Fruit fly (Drosophila melanogaster) whole organism, prepupa: ENCODE measurements around the gene CG18171.

ENCODE experiments used
- Blimp-1 ChIP-seq: fragments of 200-800 bp; sonication (Bioruptor generic); optimal IDR thresholded peaks from 3 replicates; lab custom pipeline; 2017; ENCODE audit warnings: missing biosample characterization, missing genetic modification characterization, mild to moderate bottlenecking, moderate library complexity, missing genetic modification reagents
- CG10669 ChIP-seq: fragments of 200-800 bp; sonication (Bioruptor generic); optimal IDR thresholded peaks from 3 replicates; lab custom pipeline; 2018; ENCODE audit warnings: missing biosample characterization, mild to moderate bottlenecking, missing genetic modification characterization, moderate library complexity
- CG11294 ChIP-seq: fragments of 200-800 bp; sonication (Bioruptor generic); IDR thresholded peaks from 2 replicates; pipeline ENCODE4 v1.3.6; 2022; ENCODE audit warnings: missing biosample characterization, missing genetic modification characterization
- CG11902 ChIP-seq: fragments of 200-800 bp; sonication (Bioruptor generic); optimal IDR thresholded peaks from 3 replicates; lab custom pipeline; 2016; ENCODE audit warnings: missing biosample characterization, missing genetic modification characterization
- CG1621 ChIP-seq: fragments of 200-800 bp; sonication (Bioruptor generic); optimal IDR thresholded peaks from 3 replicates; lab custom pipeline; 2018; ENCODE audit warnings: missing biosample characterization, mild to moderate bottlenecking, missing genetic modification characterization
- CG31627 ChIP-seq: fragments of 200-800 bp; sonication (Bioruptor generic); optimal IDR thresholded peaks from 3 replicates; lab custom pipeline; 2016; ENCODE audit warnings: missing biosample characterization, missing genetic modification characterization
- CG32006 ChIP-seq: fragments of 200-800 bp; sonication (Bioruptor generic); optimal IDR thresholded peaks from 3 replicates; lab custom pipeline; 2017; ENCODE audit warnings: missing biosample characterization, mild to moderate bottlenecking, missing genetic modification characterization
- CG34406 ChIP-seq: fragments of 200-800 bp; sonication (Bioruptor generic); optimal IDR thresholded peaks from 3 replicates; lab custom pipeline; 2016; ENCODE audit warnings: missing biosample characterization, missing genetic modification characterization
- CG4318 ChIP-seq: fragments of 200-800 bp; sonication (Bioruptor generic); optimal IDR thresholded peaks from 3 replicates; lab custom pipeline; 2017; ENCODE audit warnings: missing biosample characterization, mild to moderate bottlenecking, missing genetic modification characterization
- CG6163 ChIP-seq: fragments of 200-800 bp; sonication (Bioruptor generic); IDR thresholded peaks from 3 replicates; pipeline ENCODE4 v1.3.6; 2022; ENCODE audit warnings: missing biosample characterization, missing genetic modification characterization
- CG6276 ChIP-seq: fragments of 200-800 bp; sonication (Bioruptor generic); optimal IDR thresholded peaks from 2 replicates; lab custom pipeline; 2017; ENCODE audit warnings: missing biosample characterization, mild to moderate bottlenecking, missing genetic modification characterization
- CG6792 ChIP-seq: fragments of 200-800 bp; sonication (Bioruptor generic); optimal IDR thresholded peaks from 3 replicates; lab custom pipeline; 2016; ENCODE audit warnings: missing biosample characterization, missing genetic modification characterization
- CG6808 ChIP-seq: fragments of 200-800 bp; sonication (Bioruptor generic); optimal IDR thresholded peaks from 3 replicates; lab custom pipeline; 2017; ENCODE audit warnings: missing biosample characterization, missing genetic modification characterization, mild to moderate bottlenecking, moderate library complexity, missing genetic modification reagents
- CG6854 ChIP-seq: fragments of 200-800 bp; sonication (Bioruptor generic); optimal IDR thresholded peaks from 2 replicates; lab custom pipeline; 2017; ENCODE audit warnings: missing biosample characterization, mild to moderate bottlenecking, missing genetic modification characterization
- CG7368 ChIP-seq: fragments of 200-800 bp; sonication (Bioruptor generic); optimal IDR thresholded peaks from 3 replicates; lab custom pipeline; 2016; ENCODE audit warnings: missing biosample characterization, missing genetic modification characterization
- CG8119 ChIP-seq: fragments of 200-800 bp; sonication (Bioruptor generic); IDR thresholded peaks from 3 replicates; pipeline ENCODE4 v1.3.6; 2022; ENCODE audit warnings: missing biosample characterization, missing genetic modification characterization
- CG8319 ChIP-seq: fragments of 200-800 bp; sonication (Bioruptor generic); optimal IDR thresholded peaks from 3 replicates; lab custom pipeline; 2016; ENCODE audit warnings: missing biosample characterization, missing genetic modification characterization
- CG8632 ChIP-seq: fragments of 200-800 bp; sonication (Bioruptor generic); optimal IDR thresholded peaks from 3 replicates; lab custom pipeline; 2016; ENCODE audit warnings: missing biosample characterization, missing genetic modification characterization
- Eip78C ChIP-seq: fragments of 200-800 bp; sonication (Bioruptor generic); peaks from one replicate; lab custom pipeline; 2016; ENCODE audit warnings: missing biosample characterization, missing genetic modification characterization
- Eip93F ChIP-seq: fragments of 200-800 bp; sonication (Bioruptor generic); optimal IDR thresholded peaks from 2 replicates; lab custom pipeline; 2016; ENCODE audit warnings: missing biosample characterization, mild to moderate bottlenecking, missing genetic modification characterization
- Ets21C ChIP-seq: fragments of 200-800 bp; sonication (Bioruptor generic); optimal IDR thresholded peaks from 3 replicates; lab custom pipeline; 2016; ENCODE audit warnings: missing biosample characterization, missing genetic modification characterization
- Ets96B ChIP-seq: fragments of 200-800 bp; optimal IDR thresholded peaks from 2 replicates; lab custom pipeline; 2019; ENCODE audit warnings: missing biosample characterization, mild to moderate bottlenecking, missing genetic modification characterization, moderate library complexity
- Gug ChIP-seq: fragments of 200-800 bp; sonication (Bioruptor generic); IDR thresholded peaks from 2 replicates; pipeline ENCODE4 v1.3.6; 2022; ENCODE audit warnings: missing biosample characterization, missing genetic modification characterization
- Hr38 ChIP-seq: sonication (Bioruptor generic); optimal IDR thresholded peaks from 2 replicates; lab custom pipeline; 2016; ENCODE audit warnings: missing biosample characterization, missing genetic modification characterization
- Hr39 ChIP-seq: fragments of 200-800 bp; sonication (Bioruptor generic); optimal IDR thresholded peaks from 2 replicates; lab custom pipeline; 2016; ENCODE audit warnings: missing biosample characterization, missing genetic modification characterization
- Hr4 ChIP-seq: fragments of 200-800 bp; sonication (Bioruptor generic); optimal IDR thresholded peaks from 3 replicates; lab custom pipeline; 2016; ENCODE audit warnings: missing biosample characterization, missing genetic modification characterization
- Lpt ChIP-seq: fragments of 200-800 bp; sonication (Bioruptor generic); optimal IDR thresholded peaks from 3 replicates; lab custom pipeline; 2016; ENCODE audit warnings: missing biosample characterization, missing genetic modification characterization
- Met ChIP-seq: fragments of 200-800 bp; sonication (Bioruptor generic); optimal IDR thresholded peaks from 3 replicates; lab custom pipeline; 2016; ENCODE audit warnings: missing biosample characterization, missing genetic modification characterization
- OdsH ChIP-seq: fragments of 200-800 bp; sonication (Bioruptor generic); optimal IDR thresholded peaks from 3 replicates; lab custom pipeline; 2016; ENCODE audit warnings: missing biosample characterization, missing genetic modification characterization
- Smox ChIP-seq: fragments of 200-800 bp; sonication (Bioruptor generic); optimal IDR thresholded peaks from 3 replicates; lab custom pipeline; 2016; ENCODE audit warnings: missing biosample characterization, missing genetic modification characterization
- Sox102F ChIP-seq: fragments of 200-800 bp; sonication (Bioruptor generic); optimal IDR thresholded peaks from 2 replicates; lab custom pipeline; 2016; ENCODE audit warnings: missing biosample characterization, mild to moderate bottlenecking, missing genetic modification characterization
- Sox15 ChIP-seq: fragments of 200-800 bp; sonication (Bioruptor generic); optimal IDR thresholded peaks from 3 replicates; lab custom pipeline; 2016; ENCODE audit warnings: missing biosample characterization, missing genetic modification characterization
- achi ChIP-seq: fragments of 200-800 bp; sonication (Bioruptor generic); optimal IDR thresholded peaks from 3 replicates; lab custom pipeline; 2016; ENCODE audit warnings: missing biosample characterization, missing genetic modification characterization
- acj6 ChIP-seq: fragments of 200-800 bp; sonication (Bioruptor generic); optimal IDR thresholded peaks from 3 replicates; lab custom pipeline; 2016; ENCODE audit warnings: missing biosample characterization, missing genetic modification characterization
- cyc ChIP-seq: fragments of 200-800 bp; sonication (Bioruptor generic); optimal IDR thresholded peaks from 3 replicates; lab custom pipeline; 2016; ENCODE audit warnings: missing biosample characterization, missing genetic modification characterization
- dac ChIP-seq: fragments of 200-800 bp; sonication (Bioruptor generic); optimal IDR thresholded peaks from 2 replicates; lab custom pipeline; 2017; ENCODE audit warnings: missing biosample characterization, mild to moderate bottlenecking, missing genetic modification characterization
- dsx ChIP-seq: fragments of 200-800 bp; optimal IDR thresholded peaks from 3 replicates; lab custom pipeline; 2019; ENCODE audit warnings: missing biosample characterization, mild to moderate bottlenecking, missing genetic modification characterization, moderate library complexity; ENCODE audit not compliant: poor library complexity, severe bottlenecking
- eg ChIP-seq: fragments of 200-800 bp; sonication (Bioruptor generic); IDR thresholded peaks from 3 replicates; pipeline ENCODE4 v1.3.6; 2022; ENCODE audit warnings: missing biosample characterization, missing genetic modification characterization
- esn ChIP-seq: fragments of 200-800 bp; sonication (Bioruptor generic); optimal IDR thresholded peaks from 2 replicates; lab custom pipeline; 2016; ENCODE audit warnings: missing biosample characterization, mild to moderate bottlenecking, missing genetic modification characterization, moderate library complexity
- fd59A ChIP-seq: fragments of 200-800 bp; sonication (Bioruptor generic); optimal IDR thresholded peaks from 2 replicates; lab custom pipeline; 2017; ENCODE audit warnings: missing biosample characterization, mild to moderate bottlenecking, missing genetic modification characterization, missing genetic modification reagents
- lz ChIP-seq: fragments of 200-800 bp; sonication (Bioruptor generic); optimal IDR thresholded peaks from 3 replicates; lab custom pipeline; 2016; ENCODE audit warnings: missing biosample characterization, missing genetic modification characterization
- net ChIP-seq: fragments of 200-800 bp; sonication (Bioruptor generic); optimal IDR thresholded peaks from 3 replicates; lab custom pipeline; 2016; ENCODE audit warnings: missing biosample characterization, missing genetic modification characterization
- pdm3 ChIP-seq: fragments of 200-800 bp; sonication (Bioruptor generic); optimal IDR thresholded peaks from 3 replicates; lab custom pipeline; 2016; ENCODE audit warnings: missing biosample characterization, missing genetic modification characterization
- salr ChIP-seq, 2 experiments: fragments of 200-800 bp; sonication (Bioruptor generic); optimal IDR thresholded peaks; 3 replicates each; lab custom pipeline; 2016 to 2018; ENCODE audit warnings: missing biosample characterization in 2 of 2, missing genetic modification characterization in 2 of 2, mild to moderate bottlenecking in 1 of 2
- spab ChIP-seq: fragments of 200-800 bp; sonication (Bioruptor generic); optimal IDR thresholded peaks from 2 replicates; lab custom pipeline; 2017; ENCODE audit warnings: missing biosample characterization, mild to moderate bottlenecking, missing genetic modification characterization, missing genetic modification reagents
- ss ChIP-seq, 2 experiments: fragments of 200-800 bp; sonication (Bioruptor generic); optimal IDR thresholded peaks; 2 replicates in 1 of 2; 3 replicates in 1 of 2; lab custom pipeline; 2017 to 2018; ENCODE audit warnings: mild to moderate bottlenecking in 2 of 2, missing biosample characterization in 2 of 2, missing genetic modification characterization in 2 of 2, moderate library complexity in 1 of 2
- svp ChIP-seq: fragments of 200-800 bp; sonication (Bioruptor generic); peaks from one replicate; lab custom pipeline; 2016; ENCODE audit warnings: missing biosample characterization, missing genetic modification characterization
- topi ChIP-seq: fragments of 200-800 bp; sonication (Bioruptor generic); optimal IDR thresholded peaks from 3 replicates; lab custom pipeline; 2016; ENCODE audit warnings: missing biosample characterization, missing genetic modification characterization
- vri ChIP-seq: fragments of 200-800 bp; sonication (Bioruptor generic); optimal IDR thresholded peaks from 3 replicates; lab custom pipeline; 2016; ENCODE audit warnings: missing biosample characterization, mild to moderate bottlenecking, missing genetic modification characterization

Gene CG18171

DNA sequence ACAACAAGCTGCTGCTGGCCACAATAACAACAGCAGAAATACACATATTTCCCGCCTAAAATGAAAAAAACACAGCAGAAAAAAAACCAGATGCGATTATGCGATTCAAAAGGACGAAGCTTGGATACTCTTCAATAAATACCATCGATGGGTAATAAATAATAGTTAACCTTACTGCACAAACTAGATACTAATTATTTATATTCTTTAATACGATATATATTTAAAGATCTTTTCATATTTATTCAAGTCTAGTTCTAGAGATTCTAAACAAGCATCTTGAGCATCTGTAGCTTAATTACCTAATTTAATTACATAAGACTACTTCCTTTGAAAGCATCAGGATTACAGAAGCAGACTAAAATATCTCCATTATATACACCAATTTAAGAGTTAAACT, 34.8 kb downstream of the CG18171 start (continued):
- TF ChIP-seq Sox15 (GFP tag; lab: Kevin White, UChicago) (no peak), OdsH (GFP tag; lab: Kevin White, UChicago) (peak; percentile 8), CG11902 (GFP tag; lab: Kevin White, UChicago) (no peak), Gug (no peak), CG11294 (GFP tag; lab: Robert Waterston, UW) (no peak), Met (no peak), fd59A (no peak), net (no peak), CG34406 (no peak), CG31627 (no peak), Eip78C (peak; percentile 72), CG4318 (GFP tag; lab: Kevin White, UChicago) (peak; percentile 39), CG6792 (no peak), Hr39 (GFP tag; lab: Kevin White, UChicago) (no peak), esn (GFP tag; lab: Kevin White, UChicago) (no peak), ss (GFP tag; optimal IDR thresholded peaks at IDR 0.05; lab: Kevin White, UChicago) (no peak), CG8119 (peak; percentile 58), acj6 (GFP tag; lab: Kevin White, UChicago) (peak; percentile 23), spab (GFP tag; lab: Kevin White, UChicago) (no peak), CG1621 (tag; lab: Kevin White, UChicago) (no peak), Eip93F (no peak), Smox (GFP tag; lab: Kevin White, UChicago) (no peak)

DNA sequence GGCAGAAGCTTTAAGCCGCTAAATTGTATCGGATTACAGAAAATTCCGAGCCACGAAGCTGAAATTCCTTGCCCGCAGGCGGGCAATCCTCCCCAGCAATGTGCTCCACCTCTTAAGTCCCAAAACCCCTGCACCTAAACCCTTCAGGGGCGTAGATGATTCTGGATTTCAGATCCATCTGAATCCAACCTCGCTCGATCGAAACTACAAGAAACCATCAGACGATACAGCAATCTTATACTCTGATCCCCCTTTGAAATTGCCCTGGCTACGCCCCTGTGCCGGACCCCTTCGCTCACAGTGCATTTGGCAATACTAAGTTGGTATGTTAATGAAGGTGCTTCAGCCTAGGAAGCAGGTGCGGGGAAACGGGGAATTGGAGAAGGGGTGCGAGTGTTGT, 39.9 kb downstream of the CG18171 start:
- TF ChIP-seq achi (GFP tag; lab: Kevin White, UChicago) (peak; percentile 50), CG1621 (tag; lab: Kevin White, UChicago) (peak; percentile 59), esn (GFP tag; lab: Kevin White, UChicago) (peak; percentile 72), CG11902 (GFP tag; lab: Kevin White, UChicago) (peak; percentile 38), salr (GFP tag; optimal IDR thresholded peaks at IDR 0.05; lab: Kevin White, UChicago) (peak; percentile 30 to 41), CG8119 (peak; percentile 53; the same call in 1 of the 3 replicates), CG32006 (peak; percentile 36), CG6808 (GFP tag; lab: Kevin White, UChicago) (peak; percentile 74), Ets21C (peak; percentile 39), dsx (GFP tag; lab: Kevin White, UChicago) (peak; percentile 61), lz (GFP tag; lab: Kevin White, UChicago) (peak; percentile 62), spab (GFP tag; lab: Kevin White, UChicago) (peak; percentile 68), Sox102F (GFP tag; lab: Kevin White, UChicago) (peak; percentile 41), Hr38 (no peak), CG6276 (GFP tag; lab: Kevin White, UChicago) (no peak), fd59A (peak; percentile 66), dac (GFP tag; lab: Kevin White, UChicago) (no peak), CG10669 (GFP tag; lab: Kevin White, UChicago) (peak; percentile 77), CG6854 (GFP tag; lab: Kevin White, UChicago) (no peak), eg (GFP tag; lab: Robert Waterston, UW) (peak; percentile 62), CG7368 (GFP tag; lab: Kevin White, UChicago) (peak; percentile 46), CG6163 (GFP tag; lab: Robert Waterston, UW) (peak; percentile 87), CG34406 (peak; percentile 36), Sox15 (GFP tag; lab: Kevin White, UChicago) (peak; percentile 27), Ets96B (tag; lab: Kevin White, UChicago) (peak; percentile 73), Eip93F (no peak), net (peak; percentile 40), Lpt (GFP tag; lab: Kevin White, UChicago) (no peak), Blimp-1 (GFP tag; lab: Kevin White, UChicago) (peak; percentile 2), Smox (GFP tag; lab: Kevin White, UChicago) (peak; percentile 63), CG8632 (GFP tag; lab: Kevin White, UChicago) (peak; percentile 36), pdm3 (GFP tag; lab: Kevin White, UChicago) (peak; percentile 47), vri (GFP tag; lab: Kevin White, UChicago) (peak; percentile 40), Gug (peak; percentile 46; the same call in 1 of the 2 replicates), Hr39 (GFP tag; lab: Kevin White, UChicago) (peak; percentile 62), acj6 (GFP tag; lab: Kevin White, UChicago) (peak; percentile 47), topi (GFP tag; lab: Kevin White, UChicago) (peak; percentile 63), CG8319 (GFP tag; lab: Kevin White, UChicago) (peak; percentile 25), CG6792 (peak; percentile 66), Hr4 (GFP tag; lab: Kevin White, UChicago) (peak; percentile 29), svp (peak; percentile 89), cyc (GFP tag; lab: Kevin White, UChicago) (peak; percentile 62)
